Worm (Caenorhabditis elegans) whole organism, L4 larva: ENCODE results near the gene fcd-2.
"Not testable (repeated sequence)": the region's sequence is repeated elsewhere in the genome, so short reads cannot be mapped to it uniquely, and the experiment has no call there.

Source experiments
- ceh-82 ChIP-seq: sonication (generic microtip); optimal IDR thresholded peaks from 2 replicates; lab custom pipeline; 2017; ENCODE audit warnings: missing biosample characterization, missing genetic modification characterization
- daf-19 ChIP-seq: fragments of 200-800 bp; sonication (Bioruptor generic); conservative IDR thresholded peaks from 2 replicates; pipeline ENCODE4 v1.3.6; 2022; ENCODE audit warnings: missing genetic modification characterization, missing compliant biosample characterization
- dve-1 ChIP-seq: sonication (generic microtip); optimal IDR thresholded peaks from 2 replicates; lab custom pipeline; 2017; ENCODE audit warnings: antibody characterized with exemption, mild to moderate bottlenecking, missing genetic modification characterization, missing compliant biosample characterization; ENCODE audit not compliant: insufficient read depth
- mep-1 ChIP-seq: fragments of 150-350 bp; sonication (generic microtip); optimal IDR thresholded peaks from 3 replicates; lab custom pipeline; 2014; ENCODE audit warnings: missing biosample characterization, missing genetic modification characterization
- mes-2 ChIP-seq: sonication (generic microtip); optimal IDR thresholded peaks from 2 replicates; lab custom pipeline; 2016; ENCODE audit warnings: missing genotype, mild to moderate bottlenecking, missing genetic modification characterization, missing compliant biosample characterization; ENCODE audit not compliant: poor library complexity, severe bottlenecking
- nhr-76 ChIP-seq: fragments of 150-350 bp; optimal IDR thresholded peaks from 2 replicates; lab custom pipeline; 2014; ENCODE audit warnings: missing biosample characterization, missing genetic modification characterization
- snpc-4 ChIP-seq: fragments of 150-350 bp; optimal IDR thresholded peaks from 2 replicates; lab custom pipeline; 2014; ENCODE audit warnings: missing biosample characterization, missing genetic modification characterization
- tag-97 ChIP-seq: fragments of 200-800 bp; sonication (Bioruptor generic); IDR thresholded peaks from 2 replicates; pipeline ENCODE4 v1.3.6; 2022; ENCODE audit warnings: missing genetic modification characterization, missing compliant biosample characterization
- unc-39 ChIP-seq: sonication (generic microtip); optimal IDR thresholded peaks from 2 replicates; lab custom pipeline; 2017; ENCODE audit warnings: missing biosample characterization, missing genetic modification characterization
- zag-1 ChIP-seq: fragments of 150-350 bp; optimal IDR thresholded peaks from 2 replicates; lab custom pipeline; 2014; ENCODE audit warnings: missing biosample characterization, missing genetic modification characterization

DNA sequence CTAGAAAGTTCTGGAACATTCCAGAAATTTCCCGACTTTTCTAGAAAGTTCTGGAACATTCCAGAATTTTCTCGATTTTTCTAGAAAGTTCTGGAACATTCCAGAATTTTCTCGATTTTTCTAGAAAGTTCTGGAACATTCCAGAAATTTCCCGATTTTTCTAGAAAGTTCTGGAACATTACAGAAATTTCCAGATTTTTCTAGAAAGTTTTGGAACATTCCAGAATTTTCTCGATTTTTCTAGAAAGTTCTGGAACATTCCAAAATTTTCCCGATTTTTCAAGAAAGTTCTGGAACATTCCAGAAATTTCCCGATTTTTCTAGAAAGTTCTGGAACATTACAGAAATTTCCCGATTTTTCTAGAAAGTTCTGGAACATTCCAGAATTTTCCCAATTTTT is 33.6 kb downstream of the fcd-2 start:
- not testable (repeated sequence) for TF ChIP-seq zag-1 (tag; lab: Kevin White, UChicago); mes-2 (tag; lab: Kevin White, UChicago); ceh-82 (tag; lab: Kevin White, UChicago); snpc-4 (tag; lab: Kevin White, UChicago); daf-19 (GFP tag; lab: Robert Waterston, UW); mep-1 (tag; lab: Kevin White, UChicago); tag-97 (GFP tag; lab: Robert Waterston, UW); dve-1 (tag; lab: Kevin White, UChicago); unc-39 (tag; lab: Kevin White, UChicago); nhr-76 (tag; lab: Kevin White, UChicago)
